Fruit fly (Drosophila melanogaster) Kc167 (cell line): Measurements from ENCODE around the gene CG7872.

Experiments used
- Myc ChIP-seq: fragments of >200 bp; optimal IDR thresholded peaks from 2 replicates; lab custom pipeline; 2017; ENCODE audit warnings: missing external identifiers
- Sin3A ChIP-seq: fragments of >200 bp; optimal IDR thresholded peaks from 2 replicates; lab custom pipeline; 2018; ENCODE audit warnings: missing external identifiers
- h ChIP-seq: fragments of >200 bp; optimal IDR thresholded peaks from 3 replicates; lab custom pipeline; 2018; ENCODE audit warnings: missing external identifiers
- insv ChIP-seq: fragments of >200 bp; optimal IDR thresholded peaks from 3 replicates; lab custom pipeline; 2018; ENCODE audit warnings: missing external identifiers
- psq ChIP-seq: fragments of >200 bp; optimal IDR thresholded peaks from 2 replicates; lab custom pipeline; 2017; ENCODE audit warnings: missing external identifiers
- ttk ChIP-seq: sonication (Bioruptor generic); optimal IDR thresholded peaks from 2 replicates; lab custom pipeline; 2017; ENCODE audit warnings: missing external identifiers

The CG7872 gene

DNA sequence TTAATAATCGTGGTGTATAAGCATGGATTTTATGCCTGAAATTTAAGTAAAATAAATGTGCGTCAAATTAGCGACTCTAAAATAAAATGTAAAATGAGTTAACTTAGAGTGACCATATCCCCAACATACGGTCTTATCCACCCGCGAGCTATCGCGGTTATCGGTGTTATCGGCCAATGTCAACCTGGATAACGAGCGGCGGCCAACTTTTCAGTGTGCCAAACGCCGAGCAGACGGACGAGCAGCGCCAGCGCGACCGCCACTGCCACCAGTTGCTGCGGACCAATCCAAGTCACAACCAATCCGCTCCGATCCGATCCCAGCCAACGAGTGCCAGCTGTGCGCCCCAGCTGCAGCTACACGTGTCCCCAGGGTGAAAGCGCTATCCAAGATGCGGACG lies at the start of gene CG7872, which contains the start of gene cerv:
Gene CG7872, plus strand, starts transcription at position 163 of the 400 bp plus-strand sequence.
Gene cerv, minus strand, starts transcription at position 129 of the 400 bp plus-strand sequence.
- TF ChIP-seq psq (lab: Kevin White, UChicago) (no peak), h (no peak), Sin3A (lab: Kevin White, UChicago) (no peak)

- TF ChIP-seq Sin3A (lab: Kevin White, UChicago) (no peak), insv (lab: Kevin White, UChicago) (no peak), h (no peak), Myc (lab: Kevin White, UChicago) (no peak), psq (lab: Kevin White, UChicago) (no peak)
Observed at dm6 chrX:15529197-15529596, 48.8 kb upstream of the CG7872 start.

dm6 chrX:15529958-15530357 lies 48.0 kb upstream of the CG7872 start:
- no peak for TF ChIP-seq Myc (lab: Kevin White, UChicago)
- no peak for TF ChIP-seq insv (lab: Kevin White, UChicago)
- TF ChIP-seq psq (lab: Kevin White, UChicago): no peak
- no peak for TF ChIP-seq h
- TF ChIP-seq Sin3A (lab: Kevin White, UChicago): no peak
- no peak for TF ChIP-seq ttk (lab: Kevin White, UChicago)

dm6 chrX:15530369-15530768 lies 47.6 kb upstream of the CG7872 start:
- TF ChIP-seq psq (lab: Kevin White, UChicago) (no peak), Sin3A (lab: Kevin White, UChicago) (no peak), ttk (lab: Kevin White, UChicago) (no peak), insv (lab: Kevin White, UChicago) (no peak), h (no peak), Myc (lab: Kevin White, UChicago) (no peak)

DNA sequence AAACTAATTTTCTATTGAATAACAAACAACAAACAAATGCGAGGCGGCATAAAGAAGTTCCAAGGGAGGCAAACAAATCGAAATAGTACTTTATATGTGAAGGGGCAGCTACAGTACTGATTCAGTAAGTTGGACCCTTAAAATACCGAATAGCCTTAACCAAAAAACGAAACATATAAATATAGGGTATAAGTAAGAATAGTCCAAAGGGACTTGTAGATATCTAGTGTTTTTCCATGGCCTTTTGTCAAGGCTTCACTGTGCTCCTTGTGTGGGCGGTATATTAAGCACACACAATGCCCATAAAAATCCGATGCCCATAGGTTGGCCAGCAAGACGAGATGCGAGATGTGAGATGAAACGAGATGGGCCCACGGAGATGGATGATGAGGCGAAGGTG lies 45.9 kb upstream of the CG7872 start:
- TF ChIP-seq Myc (lab: Kevin White, UChicago): no peak
- TF ChIP-seq Sin3A (lab: Kevin White, UChicago): no peak
- TF ChIP-seq h: no peak
- TF ChIP-seq psq (lab: Kevin White, UChicago): no peak
- TF ChIP-seq insv (lab: Kevin White, UChicago): no peak
- TF ChIP-seq ttk (lab: Kevin White, UChicago): no peak

DNA sequence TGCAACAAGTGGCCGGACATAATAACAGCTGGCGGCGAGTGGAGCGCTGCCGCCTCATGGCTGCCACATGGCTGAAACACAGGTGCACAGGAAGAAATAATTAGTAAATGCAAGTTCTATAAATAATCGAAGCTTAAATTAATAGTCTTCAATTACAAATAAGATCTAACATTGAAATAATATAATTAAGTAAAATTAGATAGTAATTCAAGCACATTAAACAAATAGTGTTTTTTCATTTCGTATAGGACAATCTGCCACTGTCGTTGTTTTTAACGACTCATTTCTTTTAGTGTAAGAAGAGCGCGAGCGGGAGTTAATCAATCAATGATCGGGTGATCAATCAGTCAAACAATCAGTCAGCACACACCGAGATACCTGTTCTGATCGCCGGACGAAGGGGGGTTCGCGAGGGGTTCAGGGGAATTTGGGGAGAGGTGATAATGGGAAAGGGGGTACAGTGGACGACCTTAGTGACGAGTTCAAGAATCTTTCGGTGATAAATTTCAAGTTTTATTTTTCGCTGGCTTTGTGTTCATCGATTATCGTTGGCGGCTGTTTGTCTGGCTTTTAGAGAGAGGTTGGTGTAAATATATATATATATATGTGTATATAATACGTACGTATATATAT lies 38.0 kb upstream of the CG7872 start:
- TF ChIP-seq Sin3A (lab: Kevin White, UChicago) (no peak), Myc (lab: Kevin White, UChicago) (no peak), h (no peak), insv (lab: Kevin White, UChicago) (no peak), psq (lab: Kevin White, UChicago) (no peak), ttk (lab: Kevin White, UChicago) (no peak)

DNA sequence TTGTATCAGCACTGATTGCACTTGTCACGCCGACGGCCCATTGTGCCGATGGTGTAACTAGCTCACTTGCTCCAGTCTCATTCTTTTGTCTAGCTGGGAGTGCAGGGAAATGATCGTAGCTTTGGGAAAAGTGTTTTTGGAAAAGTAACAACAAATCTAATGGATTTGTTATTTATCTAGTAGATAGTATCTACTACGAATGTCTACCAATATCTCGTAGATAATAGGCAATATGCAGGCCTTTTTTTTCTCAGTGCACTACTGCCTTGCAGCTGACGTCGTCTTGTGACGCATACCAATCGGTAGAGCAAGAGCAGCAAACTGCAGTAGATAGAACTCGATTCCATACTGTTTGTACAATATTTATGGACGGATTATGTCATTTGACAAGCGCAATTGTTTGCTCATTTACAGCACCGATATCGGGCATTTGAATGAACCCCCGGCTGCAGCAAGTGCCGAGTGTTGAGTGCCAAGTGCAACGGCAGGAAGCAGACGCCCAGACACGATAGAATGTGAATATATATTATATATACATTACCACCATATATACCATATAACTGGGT lies 34.4 kb upstream of the CG7872 start:
- TF ChIP-seq Sin3A (lab: Kevin White, UChicago) (no peak), insv (lab: Kevin White, UChicago) (no peak)

DNA sequence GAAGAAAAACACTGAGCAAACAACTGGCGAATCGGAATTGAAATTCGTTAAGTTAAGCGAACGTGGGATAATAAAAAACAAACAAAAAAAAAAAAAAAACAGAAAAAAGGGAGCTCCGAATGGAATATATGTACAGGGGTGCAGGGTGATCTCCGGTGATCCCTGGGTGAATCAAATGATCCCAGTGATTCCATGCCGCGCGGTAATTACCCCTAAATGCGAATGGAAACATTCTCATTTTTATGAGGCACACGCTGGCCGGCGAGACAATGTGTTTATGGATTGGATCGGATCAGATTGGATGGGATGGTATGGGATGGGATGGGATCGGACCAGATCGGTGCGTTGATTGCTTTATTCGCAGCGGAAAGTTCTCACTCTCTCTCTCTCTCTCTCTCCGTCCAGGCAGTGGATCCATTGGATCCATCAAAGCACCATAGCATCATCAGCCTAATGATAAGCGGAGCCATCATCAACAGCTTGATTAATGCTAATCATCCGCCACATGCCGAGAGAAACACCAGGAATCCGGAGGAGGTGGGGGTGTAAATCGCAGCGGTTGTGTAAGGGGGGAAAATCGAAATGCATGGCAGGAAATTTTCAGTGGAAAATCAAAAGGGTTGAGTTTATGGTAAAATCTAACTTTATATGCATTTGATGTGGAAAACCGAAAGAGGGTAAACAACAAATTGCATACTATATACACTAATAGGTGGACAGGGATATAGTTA lies 32.4 kb upstream of the CG7872 start:
- TF ChIP-seq Sin3A (lab: Kevin White, UChicago): no peak
- TF ChIP-seq h: no peak
- TF ChIP-seq Myc (lab: Kevin White, UChicago): no peak
- no peak for TF ChIP-seq ttk (lab: Kevin White, UChicago)
- TF ChIP-seq insv (lab: Kevin White, UChicago): no peak
- no peak for TF ChIP-seq psq (lab: Kevin White, UChicago)

DNA sequence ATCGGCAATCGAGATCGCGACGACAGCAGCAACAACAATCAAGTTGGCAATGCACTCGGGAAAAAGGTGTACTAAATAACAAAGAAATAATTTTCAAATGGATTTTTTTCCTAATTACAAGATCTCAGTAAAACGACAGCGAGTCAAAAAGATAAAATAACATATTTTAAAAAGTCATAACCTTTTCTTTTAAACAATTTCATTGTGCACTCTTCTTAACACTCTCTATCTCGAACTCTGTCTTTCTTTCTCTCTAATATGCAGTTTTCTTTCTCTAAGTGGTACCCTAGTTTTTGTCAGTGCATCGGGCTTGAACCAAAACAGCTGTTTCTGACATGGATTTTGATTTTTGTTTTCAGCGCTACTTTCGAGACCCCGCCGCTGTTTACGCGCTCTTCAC lies 28.9 kb upstream of the CG7872 start:
- TF ChIP-seq h: no peak
- TF ChIP-seq psq (lab: Kevin White, UChicago): no peak
- no peak for TF ChIP-seq Sin3A (lab: Kevin White, UChicago)
- no peak for TF ChIP-seq insv (lab: Kevin White, UChicago)

- no peak for TF ChIP-seq Myc (lab: Kevin White, UChicago)
- TF ChIP-seq ttk (lab: Kevin White, UChicago): no peak
- no peak for TF ChIP-seq insv (lab: Kevin White, UChicago)
- TF ChIP-seq psq (lab: Kevin White, UChicago): no peak
- TF ChIP-seq Sin3A (lab: Kevin White, UChicago): no peak
- no peak for TF ChIP-seq h
Observed at dm6 chrX:15552472-15552888, 25.5 kb upstream of the CG7872 start.

- TF ChIP-seq Myc (lab: Kevin White, UChicago) (no peak), insv (lab: Kevin White, UChicago) (no peak), Sin3A (lab: Kevin White, UChicago) (no peak), h (no peak), ttk (lab: Kevin White, UChicago) (no peak), psq (lab: Kevin White, UChicago) (no peak)
Observed at dm6 chrX:15554256-15554678, 23.7 kb upstream of the CG7872 start, which contains the start of gene Ac13E. Gene Ac13E, minus strand, starts transcription at chrX:15554278.

dm6 chrX:15555945-15556344 lies 22.1 kb upstream of the CG7872 start, which contains the start of gene CG42300:
Gene CG42300, minus strand, starts transcription at chrX:15556045.
- no peak for TF ChIP-seq h
- TF ChIP-seq Sin3A (lab: Kevin White, UChicago): no peak
- no peak for TF ChIP-seq psq (lab: Kevin White, UChicago)
- TF ChIP-seq ttk (lab: Kevin White, UChicago): no peak
- no peak for TF ChIP-seq Myc (lab: Kevin White, UChicago)
- TF ChIP-seq insv (lab: Kevin White, UChicago): no peak
